Fruit fly (Drosophila melanogaster) whole organism, larva: ENCODE results near the gene Atg18b.
A peak's percentile ranks its signal among the peaks of the same experiment; 100 is the strongest.

ENCODE experiments used
- noc ChIP-seq: fragments of 200-800 bp; sonication (Bioruptor generic); optimal IDR thresholded peaks from 3 replicates; lab custom pipeline; 2019; ENCODE audit warnings: missing biosample characterization, mild to moderate bottlenecking, missing genetic modification characterization, moderate library complexity

Gene Atg18b

DNA sequence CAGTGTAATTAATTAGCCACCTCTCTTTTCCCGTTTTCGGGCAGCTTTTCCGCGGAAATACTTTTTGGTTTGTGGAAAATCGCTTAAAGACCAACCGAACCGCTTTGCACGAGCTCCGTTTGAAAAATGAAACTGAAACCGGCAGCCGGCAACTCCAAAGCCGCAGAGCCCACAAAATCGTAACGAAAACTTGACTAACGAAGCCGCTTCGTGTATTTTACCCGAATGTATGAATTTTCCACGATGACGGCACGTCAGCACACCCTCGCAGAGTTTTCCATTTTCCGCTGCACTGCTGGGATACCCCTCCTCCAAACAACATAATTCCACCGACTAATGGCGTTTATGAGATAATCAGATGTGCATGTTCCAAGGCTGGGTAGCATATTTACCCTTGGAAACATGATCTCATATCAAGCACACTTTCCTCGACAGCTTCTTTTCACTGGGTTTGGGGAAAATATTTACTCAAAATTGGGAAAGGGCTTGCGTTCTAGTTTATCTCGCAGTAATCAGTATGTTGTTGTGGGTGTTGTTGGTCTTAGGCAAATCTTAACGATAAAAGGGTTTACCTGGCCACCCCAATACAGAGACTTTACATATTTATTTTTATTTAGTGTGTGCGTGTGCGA, 21.6 kb downstream of the Atg18b start, which contains the start of gene Ret:
Gene Ret, minus strand, starts transcription at position 130 of the 632 bp plus-strand sequence.
- TF ChIP-seq noc (tag; lab: Kevin White, UChicago), result no peak

- TF ChIP-seq noc (tag; lab: Kevin White, UChicago), result no peak
These were observed 23.2 kb downstream of the Atg18b start for dm6 chr2L:21197178-21197577.

DNA sequence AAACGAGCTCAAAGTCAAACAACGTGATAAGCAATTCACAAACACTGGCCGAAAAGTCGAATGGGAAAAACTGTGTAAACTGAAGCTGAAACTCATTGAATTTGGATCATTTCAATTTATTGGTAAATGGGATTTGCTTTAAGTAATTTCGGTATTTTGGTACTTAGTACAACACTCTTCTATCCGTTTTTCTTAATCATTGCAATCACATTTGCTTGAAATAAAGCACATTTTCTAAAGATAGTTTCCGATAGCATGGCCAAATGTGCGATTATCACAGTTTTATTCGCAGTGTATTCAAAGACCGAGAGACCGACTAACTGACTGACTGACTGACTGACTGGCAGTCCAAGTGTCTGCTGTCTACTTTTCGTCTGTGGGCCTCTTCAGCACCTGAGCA, 23.9 kb downstream of the Atg18b start:
- TF ChIP-seq noc (tag; lab: Kevin White, UChicago), result peak; percentile 67

DNA sequence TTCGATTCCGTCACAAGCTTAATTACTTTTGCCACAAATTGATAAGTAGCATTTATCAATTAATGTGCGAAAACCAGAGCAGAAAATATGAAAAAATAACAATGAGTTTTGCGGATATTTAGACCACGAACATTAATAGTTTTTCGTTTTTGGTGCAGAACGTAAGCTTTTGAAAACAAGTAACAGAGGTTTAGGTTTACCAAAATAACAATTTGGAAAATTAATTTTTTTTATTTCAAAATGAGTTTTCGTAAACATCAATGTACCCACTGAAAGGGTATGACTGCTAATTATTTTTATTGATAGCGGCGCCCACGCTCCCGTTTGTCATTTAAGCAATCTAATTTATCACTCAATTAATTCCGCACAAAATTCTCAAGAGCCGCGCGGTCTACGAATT, 25.0 kb downstream of the Atg18b start:
- TF ChIP-seq noc (tag; lab: Kevin White, UChicago), result peak; percentile 48

- no peak for TF ChIP-seq noc (tag; lab: Kevin White, UChicago)
These were observed 31.0 kb downstream of the Atg18b start for dm6 chr2L:21189273-21189781.

dm6 chr2L:21187753-21188152, 32.6 kb downstream of the Atg18b start:
- TF ChIP-seq noc (tag; lab: Kevin White, UChicago), result no peak

DNA sequence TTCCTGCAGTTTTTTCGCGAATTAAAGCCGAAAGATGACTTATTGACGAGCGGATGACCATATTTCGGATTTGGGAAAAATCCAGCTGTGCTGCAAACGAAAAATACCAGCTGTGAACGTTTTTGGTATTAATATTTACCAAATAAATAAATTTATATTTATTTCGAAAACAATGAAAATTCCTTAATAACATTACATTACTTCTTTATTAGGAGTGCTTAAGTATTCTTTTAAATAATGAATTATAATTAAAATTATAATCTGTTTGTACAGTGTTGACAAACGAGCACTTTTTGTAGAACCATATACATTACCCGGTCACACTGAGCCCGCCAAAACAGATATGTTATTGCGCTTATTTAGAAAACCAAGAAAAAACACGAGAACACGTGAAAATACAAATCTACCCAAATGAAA, 40.7 kb downstream of the Atg18b start, which contains the start of the genes bur and Mcm10:
Gene bur, minus strand, starts transcription at position 69 of the 417 bp plus-strand sequence.
Gene Mcm10, plus strand, starts transcription at position 319 of the 417 bp plus-strand sequence.
- TF ChIP-seq noc (tag; lab: Kevin White, UChicago), result no peak

DNA sequence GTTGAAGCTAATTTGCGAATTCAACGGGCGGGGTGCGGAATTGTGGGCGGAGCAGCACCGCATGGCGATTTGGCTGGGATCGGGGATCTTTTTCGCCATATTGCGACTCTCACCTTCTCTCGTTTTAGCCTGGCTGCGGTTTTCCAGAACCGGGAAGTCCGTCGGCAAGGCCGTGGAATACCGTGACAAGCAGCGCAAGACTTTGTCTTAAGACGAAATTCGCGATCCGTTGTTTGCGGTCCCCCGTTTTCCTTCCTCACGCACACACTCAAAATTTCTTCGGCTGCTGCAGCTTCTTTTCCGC, 41.2 kb downstream of the Atg18b start:
- no peak for TF ChIP-seq noc (tag; lab: Kevin White, UChicago)

DNA sequence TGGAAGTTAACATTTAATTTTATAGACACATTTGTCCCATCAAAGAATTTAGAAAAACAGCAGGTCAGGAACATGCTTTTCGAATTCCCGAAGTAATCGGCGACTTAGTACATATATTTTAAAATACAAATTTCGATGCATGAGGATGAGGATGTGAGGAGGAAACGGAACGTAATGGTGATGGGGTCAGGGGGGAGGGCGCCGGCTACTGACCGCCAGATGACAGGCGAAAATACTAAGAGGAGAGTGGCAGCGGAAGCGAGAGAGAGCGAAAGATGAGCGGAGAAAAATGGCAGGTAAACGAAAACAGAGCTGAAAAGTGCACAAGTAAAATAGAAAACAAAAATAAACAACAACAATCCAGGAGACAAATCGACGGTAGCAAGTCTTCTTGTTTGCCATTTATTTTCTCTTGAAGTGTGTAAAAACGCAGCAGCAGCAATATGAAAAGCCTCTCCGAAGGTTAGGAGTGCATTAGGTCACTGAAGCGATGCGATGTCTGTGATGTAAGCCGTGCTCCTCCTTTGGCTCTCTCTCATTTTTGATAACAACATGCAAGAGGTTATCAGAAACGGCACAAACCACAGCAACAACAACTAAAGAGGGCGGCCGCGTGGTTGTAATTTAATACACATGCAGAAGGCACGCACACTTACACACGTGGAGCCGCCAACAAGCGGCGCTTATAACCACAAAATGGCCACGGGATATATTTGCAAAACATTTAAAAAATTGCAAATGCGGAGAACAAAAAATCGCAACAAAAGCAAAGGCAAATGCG, 41.7 kb downstream of the Atg18b start:
- TF ChIP-seq noc (tag; lab: Kevin White, UChicago), result no peak

dm6 chr2L:21172922-21173321, 47.5 kb downstream of the Atg18b start, which contains the start of gene CG31627:
CG31627 (plus strand) TSS chr2L:21173222.
- TF ChIP-seq noc (tag; lab: Kevin White, UChicago), result no peak

DNA sequence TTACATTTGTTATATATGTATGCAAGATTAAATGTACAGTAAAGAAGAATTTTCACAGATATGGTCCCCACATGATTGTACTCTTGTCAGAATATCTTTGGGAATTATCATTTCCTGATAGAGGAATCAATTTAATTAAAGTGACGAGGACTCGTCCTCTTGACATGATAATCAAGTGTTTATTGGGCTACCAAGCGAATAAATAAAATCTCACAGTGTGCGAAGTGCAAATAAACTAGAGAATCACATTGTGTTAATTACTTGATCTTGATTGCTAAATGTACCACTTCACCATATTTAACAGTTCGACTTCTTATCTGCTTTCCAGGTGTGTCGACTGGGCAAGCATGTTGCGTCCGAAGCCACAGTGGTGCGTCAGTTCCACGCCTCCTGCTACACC, 50.5 kb downstream of the Atg18b start:
- TF ChIP-seq noc (tag; lab: Kevin White, UChicago), result no peak

- TF ChIP-seq noc (tag; lab: Kevin White, UChicago), result no peak
These were observed 51.2 kb downstream of the Atg18b start for dm6 chr2L:21169160-21169624.

- peak; percentile 91 for TF ChIP-seq noc (tag; lab: Kevin White, UChicago)
These were observed 51.8 kb downstream of the Atg18b start, which contains the start of the genes mAcon1, CG43345 and CG43346 for dm6 chr2L:21168295-21169159. mAcon1 (plus strand) TSS chr2L:21168570. CG43345 (minus strand) TSS chr2L:21168581. CG43346 (minus strand) TSS chr2L:21168581.

- TF ChIP-seq noc (tag; lab: Kevin White, UChicago), result peak; percentile 17
These were observed 54.0 kb downstream of the Atg18b start for dm6 chr2L:21166422-21166821.

DNA sequence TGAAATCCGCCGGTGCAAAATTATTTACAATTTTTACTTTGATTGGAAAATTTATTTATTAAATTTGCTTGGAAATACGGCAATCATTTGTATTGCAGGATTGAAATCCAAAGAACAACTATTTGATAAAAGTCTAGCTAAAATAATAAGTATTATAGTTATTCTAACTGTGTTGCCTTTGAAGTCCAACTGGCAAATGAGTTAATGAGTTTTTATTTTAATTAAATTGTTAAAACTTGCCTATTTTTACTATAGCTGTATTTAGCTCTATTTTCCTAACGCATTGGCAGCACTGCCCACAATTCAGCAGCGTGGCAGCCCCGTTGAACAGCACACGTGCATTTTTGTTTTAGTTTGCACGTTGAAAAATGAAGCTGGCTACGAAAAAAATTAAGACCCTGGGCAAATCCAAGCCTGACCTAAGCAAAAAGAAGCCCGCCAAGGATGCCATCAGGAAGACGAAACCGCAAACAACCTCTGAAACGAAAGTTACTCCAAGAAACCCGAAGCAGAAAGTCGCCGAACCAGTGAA, 57.0 kb downstream of the Atg18b start, which contains the start of gene Noc2:
Gene Noc2, plus strand, starts transcription at position 331 of the 532 bp plus-strand sequence.
- TF ChIP-seq noc (tag; lab: Kevin White, UChicago), result no peak
